Worm (Caenorhabditis elegans) whole organism, L1 larva: Measurements from ENCODE around the gene T24D5.2.
A peak's percentile ranks its signal among the peaks of the same experiment; 100 is the strongest.
"Not testable (repeated sequence)": the region's sequence is repeated elsewhere in the genome, so short reads cannot be mapped to it uniquely, and the experiment has no call there.

Source experiments
- C34B4.2 ChIP-seq: sonication (generic microtip); optimal IDR thresholded peaks from 2 replicates; lab custom pipeline; 2017; ENCODE audit warnings: mild to moderate bottlenecking, missing genetic modification characterization, missing compliant biosample characterization
- aha-1 ChIP-seq: fragments of 150-350 bp; optimal IDR thresholded peaks from 2 replicates; lab custom pipeline; 2014; ENCODE audit warnings: missing biosample characterization, missing genetic modification characterization
- alr-1 ChIP-seq: fragments of 200-800 bp; sonication (Bioruptor generic); optimal IDR thresholded peaks from 2 replicates; lab custom pipeline; 2018; ENCODE audit warnings: borderline replicate concordance, mild to moderate bottlenecking, missing genetic modification characterization, missing compliant biosample characterization
- blmp-1 ChIP-seq: fragments of 150-350 bp; optimal IDR thresholded peaks from 2 replicates; lab custom pipeline; 2014; ENCODE audit warnings: missing biosample characterization, missing genetic modification characterization
- ceh-82 ChIP-seq, 3 experiments: fragments of 150-350 bp in 1 of 3; sonication (generic microtip) in 2 of 3; optimal IDR thresholded peaks; 2 replicates each; lab custom pipeline; 2014 to 2017; ENCODE audit warnings: missing biosample characterization in 3 of 3, missing genetic modification characterization in 3 of 3
- efl-1 ChIP-seq, 4 experiments: fragments of 150-350 bp; optimal IDR thresholded peaks in 3 of 4; peaks in 1 of 4; 1 replicate in 1 of 4; 2 replicates in 3 of 4; lab custom pipeline; 2014; ENCODE audit warnings: missing biosample characterization in 2 of 4, missing genetic modification characterization in 2 of 4, missing genetic modification reagents in 2 of 4
- elt-2 ChIP-seq: sonication (generic microtip); optimal IDR thresholded peaks from 2 replicates; lab custom pipeline; 2016; ENCODE audit warnings: missing genetic modification characterization, mild to moderate bottlenecking, inconsistent platforms, missing compliant biosample characterization, missing genetic modification reagents
- ets-5 ChIP-seq: fragments of 200-800 bp; sonication (Bioruptor generic); IDR thresholded peaks from 2 replicates; pipeline ENCODE4 v1.3.6; 2022; ENCODE audit warnings: missing genetic modification characterization, missing compliant biosample characterization
- fkh-4 ChIP-seq: sonication (generic microtip); optimal IDR thresholded peaks from 2 replicates; lab custom pipeline; 2016; ENCODE audit warnings: missing compliant biosample characterization, missing genetic modification characterization, borderline replicate concordance
- hlh-17 ChIP-seq: fragments of 200-800 bp; sonication (Bioruptor generic); optimal IDR thresholded peaks from 2 replicates; lab custom pipeline; 2018; ENCODE audit warnings: missing genetic modification characterization, mild to moderate bottlenecking, missing compliant biosample characterization, moderate library complexity, borderline replicate concordance
- hlh-4 ChIP-seq: sonication (generic microtip); optimal IDR thresholded peaks from 2 replicates; lab custom pipeline; 2016; ENCODE audit warnings: mild to moderate bottlenecking, missing genetic modification characterization, missing compliant biosample characterization
- irx-1 ChIP-seq: sonication (generic microtip); optimal IDR thresholded peaks from 2 replicates; lab custom pipeline; 2016; ENCODE audit warnings: missing genetic modification characterization, missing compliant biosample characterization
- jun-1 ChIP-seq: fragments of 150-350 bp; optimal IDR thresholded peaks from 2 replicates; lab custom pipeline; 2014; ENCODE audit warnings: missing biosample characterization, missing genetic modification reagents, missing genetic modification characterization
- lin-13 ChIP-seq: fragments of 150-350 bp; optimal IDR thresholded peaks from 2 replicates; lab custom pipeline; 2014; ENCODE audit warnings: missing biosample characterization, missing genetic modification reagents, missing genetic modification characterization
- lin-14 ChIP-seq: fragments of 200-800 bp; sonication (Bioruptor generic); optimal IDR thresholded peaks from 2 replicates; lab custom pipeline; 2018; ENCODE audit warnings: mild to moderate bottlenecking, missing genetic modification characterization, moderate library complexity, missing compliant biosample characterization
- lin-39 ChIP-seq: fragments of 150-350 bp; optimal IDR thresholded peaks from 2 replicates; lab custom pipeline; 2014; ENCODE audit warnings: missing biosample characterization, missing genetic modification reagents, missing genetic modification characterization
- lsy-2 ChIP-seq, 2 experiments: fragments of 150-350 bp; optimal IDR thresholded peaks; 2 replicates each; lab custom pipeline; 2014; ENCODE audit warnings: missing biosample characterization in 2 of 2, missing genetic modification characterization in 2 of 2
- mdl-1 ChIP-seq, 2 experiments: fragments of 150-350 bp; optimal IDR thresholded peaks; 2 replicates each; lab custom pipeline; 2014 to 2017; ENCODE audit warnings: missing biosample characterization in 2 of 2, missing genetic modification characterization in 2 of 2, inconsistent platforms in 1 of 2
- nhr-19 ChIP-seq: fragments of 200-800 bp; sonication (Bioruptor generic); conservative IDR thresholded peaks from 2 replicates; pipeline ENCODE4 v1.3.6; 2022; ENCODE audit warnings: missing genetic modification characterization, missing compliant biosample characterization
- nhr-71 ChIP-seq: sonication (generic microtip); optimal IDR thresholded peaks from 2 replicates; lab custom pipeline; 2016; ENCODE audit warnings: mild to moderate bottlenecking, missing genetic modification characterization, moderate library complexity, missing compliant biosample characterization
- nhr-84 ChIP-seq: sonication (generic microtip); optimal IDR thresholded peaks from 2 replicates; lab custom pipeline; 2017; ENCODE audit warnings: missing biosample characterization, missing genetic modification characterization
- nhr-90 ChIP-seq: sonication (generic microtip); optimal IDR thresholded peaks from 2 replicates; lab custom pipeline; 2016; ENCODE audit warnings: mild to moderate bottlenecking, missing genetic modification characterization, missing compliant biosample characterization; ENCODE audit not compliant: poor library complexity
- pqm-1 ChIP-seq: sonication (generic microtip); optimal IDR thresholded peaks from 3 replicates; lab custom pipeline; 2017; ENCODE audit warnings: missing biosample characterization, missing genetic modification characterization
- rnt-1 ChIP-seq: sonication (generic microtip); optimal IDR thresholded peaks from 2 replicates; lab custom pipeline; 2016; ENCODE audit warnings: mild to moderate bottlenecking, missing genetic modification characterization, moderate library complexity, missing compliant biosample characterization
- snu-23 ChIP-seq: sonication (generic microtip); optimal IDR thresholded peaks from 2 replicates; lab custom pipeline; 2016; ENCODE audit warnings: missing genetic modification characterization, missing compliant biosample characterization
- sptf-1 ChIP-seq: fragments of 150-350 bp; optimal IDR thresholded peaks from 2 replicates; lab custom pipeline; 2014; ENCODE audit warnings: missing biosample characterization, missing genetic modification characterization
- swsn-7 ChIP-seq: sonication (generic microtip); optimal IDR thresholded peaks from 2 replicates; lab custom pipeline; 2016; ENCODE audit warnings: missing genetic modification characterization, missing compliant biosample characterization
- unc-130 ChIP-seq: fragments of 150-350 bp; optimal IDR thresholded peaks from 2 replicates; lab custom pipeline; 2017; ENCODE audit warnings: missing biosample characterization, missing genetic modification characterization, inconsistent platforms
- unc-62 ChIP-seq: fragments of 150-350 bp; optimal IDR thresholded peaks from 2 replicates; lab custom pipeline; 2014; ENCODE audit warnings: missing biosample characterization, missing genetic modification reagents, missing genetic modification characterization
- ztf-11 ChIP-seq, 2 experiments: sonication (generic microtip); optimal IDR thresholded peaks; 2 replicates each; lab custom pipeline; 2016 to 2017; ENCODE audit warnings: missing genetic modification characterization in 2 of 2, missing biosample characterization in 1 of 2, missing compliant biosample characterization in 1 of 2

The T24D5.2 gene

DNA sequence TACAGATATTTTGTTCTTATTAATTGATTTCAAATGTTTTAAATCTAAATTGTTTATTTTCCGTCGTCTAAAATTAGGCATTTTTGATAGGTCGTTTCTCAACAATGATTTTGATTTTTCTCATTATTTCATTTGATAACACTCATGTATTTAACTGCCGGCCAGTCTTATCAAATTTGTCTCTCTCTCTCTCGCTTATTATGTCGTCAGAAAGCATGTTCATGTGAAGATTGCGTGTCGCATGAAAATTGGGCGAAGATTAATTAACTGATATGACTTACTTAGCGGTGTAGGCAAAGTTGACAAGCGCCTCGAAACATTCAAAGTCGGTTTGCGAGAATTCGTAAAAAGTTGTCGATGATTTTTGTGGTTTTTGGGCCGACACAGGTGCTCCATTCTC is 41.5 kb upstream of the T24D5.2 start (continued):
- no peak for TF ChIP-seq lin-13 (GFP tag; lab: Kevin White, UChicago)
- peak; percentile 56 for TF ChIP-seq lin-14
- TF ChIP-seq nhr-84 (tag; lab: Kevin White, UChicago), result no peak
- peak; percentile 62 for TF ChIP-seq pqm-1 (tag; lab: Kevin White, UChicago)
- no peak for TF ChIP-seq ztf-11 (tag; optimal IDR thresholded peaks at IDR 0.05; lab: Kevin White, UChicago)
- TF ChIP-seq hlh-4, result no peak
- TF ChIP-seq snu-23 (GFP tag; lab: Kevin White, UChicago), result peak; percentile 25
- peak; percentile 70 for TF ChIP-seq blmp-1 (tag; lab: Kevin White, UChicago)
- no peak for TF ChIP-seq rnt-1 (tag; lab: Kevin White, UChicago)
- TF ChIP-seq sptf-1 (tag; lab: Kevin White, UChicago), result no peak
- TF ChIP-seq lin-39 (tag; lab: Kevin White, UChicago), result no peak
- TF ChIP-seq nhr-19 (GFP tag; lab: Robert Waterston, UW), result peak; percentile 17; the same call in 1 of the 2 replicates
- peak; percentile 56 for TF ChIP-seq nhr-71 (tag; lab: Kevin White, UChicago)
- no peak for TF ChIP-seq ceh-82 (tag; optimal IDR thresholded peaks at IDR 0.05; lab: Kevin White, UChicago)
- peak in 1 of 2 experiments; percentile 14 for TF ChIP-seq lsy-2 (tag; optimal IDR thresholded peaks at IDR 0.05; lab: Kevin White, UChicago)
- TF ChIP-seq mdl-1 (tag; optimal IDR thresholded peaks at IDR 0.05; lab: Kevin White, UChicago), result peak in 1 of 2 experiments; percentile 19
- no peak for TF ChIP-seq alr-1 (tag; lab: Kevin White, UChicago)
- TF ChIP-seq jun-1 (tag; lab: Kevin White, UChicago), result peak; percentile 5
- TF ChIP-seq ets-5 (GFP tag; lab: Robert Waterston, UW), result no peak
- peak; percentile 9 for TF ChIP-seq unc-130
- TF ChIP-seq, all 84 proteins: peak for 17

DNA sequence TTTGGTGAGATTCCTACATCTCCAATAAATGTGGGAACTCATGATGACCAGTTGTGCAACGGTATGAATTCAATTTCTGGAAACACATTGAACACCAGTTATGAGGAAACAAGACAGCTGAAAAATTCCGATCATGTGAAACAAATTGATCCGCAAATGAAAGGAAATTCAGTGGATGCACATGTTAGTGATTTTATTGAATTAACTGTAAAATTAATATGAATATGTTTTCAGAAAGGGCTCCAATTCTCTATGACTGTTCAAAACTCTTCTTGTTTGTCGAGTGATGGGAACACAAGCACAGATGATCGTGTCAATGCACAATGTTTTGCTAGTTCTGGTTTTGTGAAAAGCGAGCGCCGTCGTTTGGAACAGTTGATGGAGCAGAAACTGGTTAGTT is 34.1 kb upstream of the T24D5.2 start:
- TF ChIP-seq hlh-17 (GFP tag; lab: Kevin White, UChicago) (no peak), irx-1 (tag; lab: Kevin White, UChicago) (no peak), jun-1 (tag; lab: Kevin White, UChicago) (no peak), hlh-4 (no peak)

DNA sequence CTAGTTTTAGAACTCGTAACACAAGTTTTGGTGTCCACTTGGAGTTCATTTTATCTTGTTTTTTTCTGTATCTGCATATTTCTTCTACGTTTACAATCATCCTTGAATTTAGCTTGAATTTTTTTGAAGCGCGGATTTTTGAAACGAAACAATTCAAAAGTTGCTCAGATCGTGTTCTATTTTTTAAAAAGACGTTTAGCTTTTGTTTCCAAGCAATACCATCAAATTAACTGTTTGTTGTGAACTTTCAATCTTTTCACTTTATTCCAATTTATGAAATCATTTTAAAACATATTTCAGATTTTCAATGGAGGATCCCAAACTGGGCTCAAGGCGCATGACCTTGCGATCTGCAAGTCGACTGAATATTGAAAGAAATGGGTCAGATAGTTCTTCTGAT is 32.9 kb upstream of the T24D5.2 start, which contains the start of gene R09A8.2:
Gene R09A8.2 (plus strand): TSS at position 301 of the 400 bp plus-strand sequence.
- no peak for TF ChIP-seq mdl-1 (tag; optimal IDR thresholded peaks at IDR 0.05; lab: Kevin White, UChicago)
- TF ChIP-seq ets-5 (GFP tag; lab: Robert Waterston, UW), result no peak

DNA sequence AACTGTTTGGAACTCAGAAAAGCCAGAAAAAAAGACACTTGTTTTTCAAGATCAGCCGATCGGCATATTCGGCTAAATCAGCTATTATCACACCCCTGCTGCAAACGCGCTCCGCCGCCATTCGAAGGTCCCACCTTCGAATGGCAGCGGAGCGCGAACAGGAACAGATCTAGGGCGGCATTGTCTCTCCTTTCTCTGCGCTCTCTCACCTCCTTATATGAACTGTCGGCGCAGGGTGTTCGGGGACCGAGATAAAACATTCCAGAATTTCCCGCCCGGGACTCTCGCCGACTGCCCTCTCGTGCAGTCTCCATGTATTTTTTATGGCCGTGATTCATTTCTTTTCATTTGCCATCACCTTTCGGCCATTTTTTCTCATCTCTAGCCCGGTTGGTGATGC is 32.2 kb upstream of the T24D5.2 start:
- TF ChIP-seq nhr-90 (tag; lab: Kevin White, UChicago), result no peak
- TF ChIP-seq nhr-19 (GFP tag; lab: Robert Waterston, UW), result no peak
- no peak for TF ChIP-seq C34B4.2 (tag; lab: Kevin White, UChicago)
- TF ChIP-seq fkh-4 (tag; lab: Kevin White, UChicago), result no peak
- TF ChIP-seq elt-2 (tag; lab: Kevin White, UChicago), result no peak
- no peak for TF ChIP-seq aha-1
- no peak for TF ChIP-seq lin-14

DNA sequence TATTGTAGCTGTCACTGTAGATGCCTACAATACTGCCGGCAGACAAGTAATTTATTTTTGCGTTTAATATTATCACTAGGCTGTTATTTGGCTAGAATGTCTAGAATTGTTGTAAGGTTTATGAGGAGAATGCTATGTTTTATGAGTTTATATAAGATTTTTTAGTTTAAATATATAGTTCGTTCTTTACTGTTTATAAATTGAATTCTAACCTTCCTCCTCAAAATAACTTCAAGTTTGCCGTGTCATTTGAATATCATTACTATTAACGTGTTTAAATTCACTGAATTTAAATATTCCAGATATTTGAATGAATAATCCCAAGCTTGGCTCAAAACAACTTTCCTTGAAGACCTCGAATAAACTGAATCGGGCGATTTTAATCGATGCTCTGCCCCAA is 27.2 kb upstream of the T24D5.2 start, which contains the start of gene R09A8.1:
Gene R09A8.1 (plus strand): TSS at position 301 of the 400 bp plus-strand sequence.
- TF ChIP-seq irx-1 (tag; lab: Kevin White, UChicago); swsn-7 (tag; lab: Kevin White, UChicago); unc-62 (GFP tag; lab: Kevin White, UChicago): not testable (repeated sequence)

DNA sequence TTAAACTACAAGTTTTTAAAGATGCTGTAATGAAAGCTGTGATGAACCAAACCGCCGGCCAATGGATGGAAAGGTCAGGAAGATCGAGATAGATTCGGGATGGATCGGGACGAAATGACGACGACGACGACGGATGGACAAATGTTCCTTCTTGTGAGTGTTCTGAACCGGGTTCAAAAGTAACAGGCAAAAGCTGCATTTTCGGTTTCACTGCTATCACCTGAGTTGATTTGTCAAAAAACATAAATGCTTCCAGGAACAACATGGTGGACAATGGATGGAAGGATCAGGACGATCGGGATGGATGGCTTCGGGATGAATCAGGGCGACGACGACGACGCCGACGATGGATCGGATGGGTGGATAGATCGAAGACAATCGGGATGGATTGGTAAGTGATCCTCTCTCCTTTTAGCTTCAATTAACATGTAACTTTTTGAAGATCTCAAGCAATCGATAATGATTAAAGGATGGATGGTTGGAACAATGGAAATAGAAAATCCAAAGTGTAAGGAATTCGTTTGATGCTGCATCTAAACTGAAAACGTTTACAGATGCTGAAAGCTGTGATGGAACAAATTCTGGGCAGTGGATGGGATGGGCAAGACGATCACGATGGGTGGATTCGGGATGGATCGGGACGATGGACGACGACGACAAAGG is 17.2 kb upstream of the T24D5.2 start, which contains the start of the genes T24D5.6 and R09A8.9:
Gene T24D5.6 (plus strand): TSS at position 301 of the 663 bp plus-strand sequence.
Gene R09A8.9 (plus strand): TSS at position 613 of the 663 bp plus-strand sequence.
- TF ChIP-seq efl-1 (optimal IDR thresholded peaks at IDR 0.05; lab: Kevin White, UChicago) (no peak), efl-1 (GFP tag; optimal IDR thresholded peaks at IDR 0.05 in 1 of 2; lab: Kevin White, UChicago) (no peak)
